Worm (Caenorhabditis elegans) whole organism, L4 larva: Measurements from ENCODE around the gene cwn-1.

ENCODE experiments used
- F37D6.2 ChIP-seq: sonication (generic microtip); optimal IDR thresholded peaks from 2 replicates; lab custom pipeline; 2016; ENCODE audit warnings: mild to moderate bottlenecking, missing genetic modification characterization, missing compliant biosample characterization
- F49E8.2 ChIP-seq: sonication (generic microtip); optimal IDR thresholded peaks from 2 replicates; lab custom pipeline; 2016; ENCODE audit warnings: missing compliant biosample characterization, mild to moderate bottlenecking, missing genetic modification characterization, borderline replicate concordance
- R02D3.7 ChIP-seq: fragments of 150-350 bp; sonication (generic microtip); optimal IDR thresholded peaks from 3 replicates; lab custom pipeline; 2014; ENCODE audit warnings: missing biosample characterization, missing genetic modification characterization
- T26A8.4 ChIP-seq: fragments of 200-800 bp; sonication (Bioruptor generic); IDR thresholded peaks from 2 replicates; pipeline ENCODE4 v1.3.6; 2022; ENCODE audit warnings: missing genetic modification characterization, missing compliant biosample characterization
- ZK337.2 ChIP-seq: fragments of 200-800 bp; sonication (Bioruptor generic); IDR thresholded peaks from 2 replicates; pipeline ENCODE4 v1.3.6; 2022; ENCODE audit warnings: missing genetic modification reagents, missing genetic modification characterization, missing compliant biosample characterization
- aha-1 ChIP-seq: fragments of 150-350 bp; peaks from one replicate; lab custom pipeline; 2014; ENCODE audit warnings: missing biosample characterization, missing genetic modification characterization
- ama-1 ChIP-seq: fragments of 150-350 bp; optimal IDR thresholded peaks from 2 replicates; lab custom pipeline; 2014; ENCODE audit warnings: inconsistent platforms, mixed read lengths
- ceh-32 ChIP-seq: sonication (generic microtip); optimal IDR thresholded peaks from 2 replicates; lab custom pipeline; 2016; ENCODE audit warnings: mild to moderate bottlenecking, missing genetic modification characterization, missing compliant biosample characterization; ENCODE audit not compliant: poor library complexity
- ces-1 ChIP-seq: fragments of 150-350 bp; sonication (generic microtip); optimal IDR thresholded peaks from 4 replicates; lab custom pipeline; 2014; ENCODE audit warnings: missing biosample characterization, missing genetic modification reagents, missing genetic modification characterization
- daf-16 ChIP-seq, 3 experiments: sonication (generic microtip); optimal IDR thresholded peaks; 2 replicates each; lab custom pipeline; 2016 to 2017; ENCODE audit warnings: missing genetic modification characterization in 3 of 3, missing genetic modification reagents in 3 of 3, mild to moderate bottlenecking in 2 of 3, missing compliant biosample characterization in 2 of 3, missing biosample characterization in 1 of 3, moderate library complexity in 1 of 3
- gei-8 ChIP-seq: fragments of 200-800 bp; sonication (Bioruptor generic); optimal IDR thresholded peaks from 2 replicates; lab custom pipeline; 2018; ENCODE audit warnings: mild to moderate bottlenecking, missing genetic modification characterization, missing compliant biosample characterization
- hif-1 ChIP-seq, 2 experiments: sonication (generic microtip); optimal IDR thresholded peaks; 2 replicates each; lab custom pipeline; 2016 to 2017; ENCODE audit warnings: missing compliant biosample characterization in 2 of 2, missing genetic modification characterization in 2 of 2, missing genetic modification reagents in 2 of 2, missing genotype in 2 of 2, mild to moderate bottlenecking in 1 of 2
- lin-1 ChIP-seq: fragments of 200-800 bp; sonication (Bioruptor generic); IDR thresholded peaks from 2 replicates; pipeline ENCODE4 v1.3.6; 2022; ENCODE audit warnings: missing genetic modification reagents, missing genetic modification characterization, missing compliant biosample characterization
- lin-39 ChIP-seq: fragments of 150-350 bp; optimal IDR thresholded peaks from 2 replicates; lab custom pipeline; 2014; ENCODE audit warnings: missing biosample characterization, missing genetic modification reagents, missing genetic modification characterization
- mdl-1 ChIP-seq, 2 experiments: fragments of 150-350 bp in 1 of 2; sonication (generic microtip) in 1 of 2; optimal IDR thresholded peaks; 2 replicates each; lab custom pipeline; 2014 to 2017; ENCODE audit warnings: missing biosample characterization in 2 of 2, missing genetic modification characterization in 2 of 2
- mdt-29 ChIP-seq: fragments of 200-800 bp; sonication (Bioruptor generic); IDR thresholded peaks from 2 replicates; pipeline ENCODE4 v1.3.6; 2022; ENCODE audit warnings: missing genetic modification reagents, missing genetic modification characterization, missing compliant biosample characterization
- mes-2 ChIP-seq: sonication (generic microtip); optimal IDR thresholded peaks from 2 replicates; lab custom pipeline; 2016; ENCODE audit warnings: missing genotype, mild to moderate bottlenecking, missing genetic modification characterization, missing compliant biosample characterization; ENCODE audit not compliant: poor library complexity, severe bottlenecking
- mxl-3 ChIP-seq: fragments of 200-800 bp; sonication (Bioruptor generic); optimal IDR thresholded peaks from 2 replicates; lab custom pipeline; 2018; ENCODE audit warnings: mild to moderate bottlenecking, missing genetic modification characterization, missing compliant biosample characterization
- nhr-111 ChIP-seq: fragments of 200-800 bp; sonication (Bioruptor generic); optimal IDR thresholded peaks from 2 replicates; lab custom pipeline; 2018; ENCODE audit warnings: mild to moderate bottlenecking, missing genetic modification characterization, missing compliant biosample characterization
- nhr-25 ChIP-seq: sonication (generic microtip); optimal IDR thresholded peaks from 2 replicates; lab custom pipeline; 2017; ENCODE audit warnings: missing genetic modification characterization, mild to moderate bottlenecking, missing compliant biosample characterization, antibody characterized with exemption, moderate library complexity, borderline replicate concordance; ENCODE audit not compliant: insufficient read depth
- nhr-28 ChIP-seq: fragments of 150-350 bp; optimal IDR thresholded peaks from 2 replicates; lab custom pipeline; 2014; ENCODE audit warnings: missing biosample characterization, missing genetic modification characterization
- nhr-41 ChIP-seq: fragments of 200-800 bp; sonication (Bioruptor generic); IDR thresholded peaks from 2 replicates; pipeline ENCODE4 v1.3.6; 2022; ENCODE audit warnings: missing genetic modification reagents, missing genetic modification characterization, missing compliant biosample characterization
- nhr-42 ChIP-seq: fragments of 200-800 bp; sonication (Bioruptor generic); IDR thresholded peaks from 2 replicates; pipeline ENCODE4 v1.3.6; 2022; ENCODE audit warnings: missing genetic modification characterization, missing compliant biosample characterization
- nhr-48 ChIP-seq: sonication (generic microtip); optimal IDR thresholded peaks from 2 replicates; lab custom pipeline; 2016; ENCODE audit warnings: mild to moderate bottlenecking, missing genetic modification characterization, missing compliant biosample characterization
- nhr-6 ChIP-seq: fragments of 150-350 bp; optimal IDR thresholded peaks from 2 replicates; lab custom pipeline; 2014; ENCODE audit warnings: missing biosample characterization, missing genetic modification characterization
- sdz-12 ChIP-seq: fragments of 200-800 bp; sonication (Bioruptor generic); optimal IDR thresholded peaks from 2 replicates; lab custom pipeline; 2018; ENCODE audit warnings: mild to moderate bottlenecking, missing genetic modification characterization, missing compliant biosample characterization
- set-16 ChIP-seq: fragments of 200-800 bp; sonication (Bioruptor generic); IDR thresholded peaks from 2 replicates; pipeline ENCODE4 v1.3.6; 2022; ENCODE audit warnings: missing genetic modification reagents, missing genetic modification characterization, missing compliant biosample characterization
- tra-1 ChIP-seq: fragments of 200-800 bp; sonication (Bioruptor generic); IDR thresholded peaks from 2 replicates; pipeline ENCODE4 v1.3.6; 2022; ENCODE audit warnings: missing genetic modification reagents, missing genetic modification characterization, missing compliant biosample characterization
- unc-39 ChIP-seq: sonication (generic microtip); optimal IDR thresholded peaks from 2 replicates; lab custom pipeline; 2017; ENCODE audit warnings: missing biosample characterization, missing genetic modification characterization
- unc-62 ChIP-seq, 3 experiments: fragments of 150-350 bp in 1 of 3; sonication (generic microtip); optimal IDR thresholded peaks in 2 of 3; peaks in 1 of 3; 1 replicate in 1 of 3; 2 replicates in 2 of 3; lab custom pipeline; 2014 to 2017; ENCODE audit warnings: missing biosample characterization in 3 of 3, missing genetic modification characterization in 3 of 3, missing genetic modification reagents in 3 of 3, missing genotype in 1 of 3
- zag-1 ChIP-seq: fragments of 150-350 bp; optimal IDR thresholded peaks from 2 replicates; lab custom pipeline; 2014; ENCODE audit warnings: missing biosample characterization, missing genetic modification characterization
- zip-11 ChIP-seq: fragments of 200-800 bp; sonication (Bioruptor generic); IDR thresholded peaks from 2 replicates; pipeline ENCODE4 v1.3.6; 2022; ENCODE audit warnings: missing genetic modification characterization, missing compliant biosample characterization

The cwn-1 gene

ce11 chrII:152283-152682 is 18.9 kb upstream of the cwn-1 start, which contains the start of gene T25D3.3:
T25D3.3 (plus strand) TSS chrII:152583.
- no peak for TF ChIP-seq ces-1 (GFP tag; lab: Kevin White, UChicago)
- peak; percentile 12 for TF ChIP-seq aha-1
- no peak for TF ChIP-seq gei-8 (GFP tag; lab: Kevin White, UChicago)
- no peak for TF ChIP-seq zag-1 (tag; lab: Kevin White, UChicago)
- TF ChIP-seq nhr-41 (GFP tag; lab: Robert Waterston, UW), result no peak
- TF ChIP-seq daf-16 (GFP tag; optimal IDR thresholded peaks at IDR 0.05; lab: Kevin White, UChicago), result no peak
- no peak for TF ChIP-seq daf-16 (tag; optimal IDR thresholded peaks at IDR 0.05; lab: Kevin White, UChicago)

- no peak for TF ChIP-seq mdl-1 (tag; optimal IDR thresholded peaks at IDR 0.05; lab: Kevin White, UChicago)
- TF ChIP-seq unc-62 (GFP tag; optimal IDR thresholded peaks at IDR 0.05 in 1 of 2; lab: Kevin White, UChicago), result peak in 1 of 2 experiments; percentile 95
- no peak for TF ChIP-seq unc-62 (tag; optimal IDR thresholded peaks at IDR 0.05; lab: Kevin White, UChicago)
Observed at ce11 chrII:151495-151894, 18.1 kb upstream of the cwn-1 start.

ce11 chrII:146933-147332 is 13.5 kb upstream of the cwn-1 start, which contains the start of gene T25D3.4:
T25D3.4 (plus strand) TSS chrII:147233.
- TF ChIP-seq aha-1 (peak; percentile 29), nhr-42 (GFP tag; lab: Robert Waterston, UW) (no peak), hif-1 (tag; optimal IDR thresholded peaks at IDR 0.05; lab: Kevin White, UChicago) (peak in 1 of 2 experiments; percentile 43), nhr-28 (tag; lab: Kevin White, UChicago) (no peak), gei-8 (GFP tag; lab: Kevin White, UChicago) (no peak)

- no peak for TF ChIP-seq ZK337.2 (GFP tag; lab: Robert Waterston, UW)
- no peak for TF ChIP-seq set-16
- TF ChIP-seq mdt-29 (GFP tag; lab: Robert Waterston, UW), result no peak
- TF ChIP-seq tra-1 (GFP tag; lab: Robert Waterston, UW), result no peak
- no peak for TF ChIP-seq nhr-111 (GFP tag; lab: Kevin White, UChicago)
- TF ChIP-seq ama-1, result no peak
- TF ChIP-seq sdz-12 (GFP tag; lab: Kevin White, UChicago), result no peak
- no peak for TF ChIP-seq lin-39 (tag; lab: Kevin White, UChicago)
- TF ChIP-seq F37D6.2 (tag; lab: Kevin White, UChicago), result no peak
- TF ChIP-seq mxl-3 (GFP tag; lab: Kevin White, UChicago), result no peak
- no peak for TF ChIP-seq unc-39 (tag; lab: Kevin White, UChicago)
- no peak for TF ChIP-seq T26A8.4
- no peak for TF ChIP-seq ces-1 (GFP tag; lab: Kevin White, UChicago)
- no peak for TF ChIP-seq mes-2 (tag; lab: Kevin White, UChicago)
- no peak for TF ChIP-seq ceh-32
- TF ChIP-seq F49E8.2 (tag; lab: Kevin White, UChicago), result no peak
- TF ChIP-seq nhr-6 (tag; lab: Kevin White, UChicago), result no peak
- TF ChIP-seq unc-62 (GFP tag; optimal IDR thresholded peaks at IDR 0.05 in 1 of 2; lab: Kevin White, UChicago), result no peak
- no peak for TF ChIP-seq unc-62 (tag; optimal IDR thresholded peaks at IDR 0.05; lab: Kevin White, UChicago)
- TF ChIP-seq R02D3.7 (tag; lab: Kevin White, UChicago), result no peak
- no peak for TF ChIP-seq nhr-25 (tag; lab: Kevin White, UChicago)
Observed at ce11 chrII:135166-135565, 1.8 kb upstream of the cwn-1 start, which contains the start of gene K10B4.1. K10B4.1 (plus strand) TSS chrII:135466.

- TF ChIP-seq zip-11, result no peak
- TF ChIP-seq mdt-29 (GFP tag; lab: Robert Waterston, UW), result no peak
- TF ChIP-seq nhr-42 (GFP tag; lab: Robert Waterston, UW), result no peak
- no peak for TF ChIP-seq nhr-25 (tag; lab: Kevin White, UChicago)
- no peak for TF ChIP-seq nhr-48
- no peak for TF ChIP-seq lin-1
- no peak for TF ChIP-seq unc-62 (GFP tag; optimal IDR thresholded peaks at IDR 0.05 in 1 of 2; lab: Kevin White, UChicago)
- no peak for TF ChIP-seq unc-62 (tag; optimal IDR thresholded peaks at IDR 0.05; lab: Kevin White, UChicago)
- TF ChIP-seq nhr-28 (tag; lab: Kevin White, UChicago), result no peak
Observed at ce11 chrII:129770-130169, 3.6 kb downstream of the cwn-1 start.
